Fruit fly (Drosophila melanogaster) S2 (cell line): ENCODE results near the gene CG10654.

ENCODE experiments used
- CG8478 ChIP-seq: fragments of >200 bp; optimal IDR thresholded peaks from 2 replicates; lab custom pipeline; 2018
- CTCF ChIP-seq, 2 experiments: fragments of >200 bp; optimal IDR thresholded peaks; 2 replicates each; lab custom pipeline; 2018

The CG10654 gene

dm6 chr3L:12482917-12483316, 24.7 kb downstream of the CG10654 start:
- no peak for TF ChIP-seq CTCF (optimal IDR thresholded peaks at IDR 0.05; lab: Kevin White, UChicago)
- no peak for TF ChIP-seq CG8478

- TF ChIP-seq CTCF (optimal IDR thresholded peaks at IDR 0.05; lab: Kevin White, UChicago) (no peak), CG8478 (no peak)
Measured at dm6 chr3L:12482246-12482645, 25.4 kb downstream of the CG10654 start, which contains the start of gene CG33725. Gene CG33725, plus strand, starts transcription at chr3L:12482609.

- no peak for TF ChIP-seq CG8478
- TF ChIP-seq CTCF (optimal IDR thresholded peaks at IDR 0.05; lab: Kevin White, UChicago) = peak in 1 of 2 experiments; percentile 4
Measured at dm6 chr3L:12478229-12478628, 29.4 kb downstream of the CG10654 start.

dm6 chr3L:12471471-12471978, 36.1 kb downstream of the CG10654 start, which contains the start of gene CG10616:
Gene CG10616, plus strand, starts transcription at chr3L:12471728.
- peak in 1 of 2 experiments; percentile 9 for TF ChIP-seq CTCF (optimal IDR thresholded peaks at IDR 0.05; lab: Kevin White, UChicago)
- no peak for TF ChIP-seq CG8478

- TF ChIP-seq CTCF (optimal IDR thresholded peaks at IDR 0.05; lab: Kevin White, UChicago) = no peak
- no peak for TF ChIP-seq CG8478
Measured at dm6 chr3L:12470509-12470908, 37.1 kb downstream of the CG10654 start.

dm6 chr3L:12469684-12470083, 38.0 kb downstream of the CG10654 start, which contains the start of gene CG32102:
Gene CG32102, minus strand, starts transcription at chr3L:12469784.
- TF ChIP-seq CG8478 (no peak), CTCF (optimal IDR thresholded peaks at IDR 0.05; lab: Kevin White, UChicago) (no peak)

- TF ChIP-seq CG8478 = no peak
- TF ChIP-seq CTCF (optimal IDR thresholded peaks at IDR 0.05; lab: Kevin White, UChicago) = peak; percentile 15 to 43
Measured at dm6 chr3L:12468016-12468415, 39.6 kb downstream of the CG10654 start, which contains the start of gene eyg. Gene eyg, minus strand, starts transcription at chr3L:12468021.

- TF ChIP-seq CTCF (optimal IDR thresholded peaks at IDR 0.05; lab: Kevin White, UChicago) (no peak), CG8478 (no peak)
Measured at dm6 chr3L:12465229-12465628, 42.4 kb downstream of the CG10654 start.

dm6 chr3L:12463580-12463979, 44.1 kb downstream of the CG10654 start:
- TF ChIP-seq CTCF (optimal IDR thresholded peaks at IDR 0.05; lab: Kevin White, UChicago) = no peak
- TF ChIP-seq CG8478 = no peak

- TF ChIP-seq CG8478 (no peak), CTCF (optimal IDR thresholded peaks at IDR 0.05; lab: Kevin White, UChicago) (no peak)
Measured at dm6 chr3L:12461953-12462352, 45.7 kb downstream of the CG10654 start.

- TF ChIP-seq CTCF (optimal IDR thresholded peaks at IDR 0.05; lab: Kevin White, UChicago) (no peak), CG8478 (no peak)
Measured at dm6 chr3L:12456916-12457662, 50.6 kb downstream of the CG10654 start.
